Worm (Caenorhabditis elegans): Measurements from ENCODE around the gene T05G5.5.

Gene T05G5.5

DNA sequence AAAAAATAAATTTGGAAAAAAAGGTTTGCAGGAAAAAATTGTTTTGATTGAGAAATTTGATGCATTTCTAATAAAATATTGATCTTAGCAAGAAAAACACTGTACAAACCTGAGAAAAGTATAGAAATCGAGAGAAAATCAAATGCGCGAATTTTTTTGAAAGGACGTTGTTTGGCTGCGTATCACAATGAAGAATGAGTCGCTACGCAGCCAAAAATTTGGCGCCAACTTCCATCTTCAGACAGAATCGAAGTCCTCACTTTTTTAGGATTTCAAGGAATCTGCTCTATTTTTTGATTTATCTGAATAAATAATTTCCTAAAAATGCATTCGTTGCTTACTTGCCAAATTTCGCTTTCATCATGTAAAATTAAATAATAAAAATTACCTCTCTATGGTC is 4.6 kb downstream of the T05G5.5 start:
- TF ChIP-seq snpc-3.4 (tag; optimal IDR thresholded peaks at IDR 0.05) (peak; percentile 22), snpc-4 (GFP tag; optimal IDR thresholded peaks at IDR 0.05) (no peak), snpc-4 (tag; optimal IDR thresholded peaks at IDR 0.05) (peak in 2 of 4 experiments; percentile 7 to 10), dpl-1 (GFP tag; optimal IDR thresholded peaks at IDR 0.05) (peak; percentile 59), lsl-1 (GFP tag; optimal IDR thresholded peaks at IDR 0.05) (peak; percentile 65), B0035.1 (tag; optimal IDR thresholded peaks at IDR 0.05) (no peak), xnd-1 (tag; optimal IDR thresholded peaks at IDR 0.05) (peak; percentile 71), efl-1 (GFP tag; optimal IDR thresholded peaks at IDR 0.05) (peak; percentile 85), snpc-1.3 (tag; optimal IDR thresholded peaks at IDR 0.05; ENCODE audit: insufficient read depth) (peak; percentile 56), B0261.1 (tag; optimal IDR thresholded peaks at IDR 0.05) (no peak), hmg-1.2 (GFP tag; IDR thresholded peaks at IDR 0.05) (peak; percentile 75), F23B12.7 (tag; optimal IDR thresholded peaks at IDR 0.05; ENCODE audit: insufficient read depth) (peak; percentile 58), let-607 (tag; optimal IDR thresholded peaks at IDR 0.05) (no peak), madf-6 (GFP tag; IDR thresholded peaks at IDR 0.05) (peak; percentile 89), Y95B8A.8 (GFP tag; IDR thresholded peaks at IDR 0.05) (0 out of 2 replicates have a peak, but pooled peaks have one; percentile 38), ztf-6 (GFP tag; IDR thresholded peaks at IDR 0.05) (no peak), ceh-91 (GFP tag; IDR thresholded peaks at IDR 0.05) (peak; percentile 74), lin-54 (GFP tag; optimal IDR thresholded peaks at IDR 0.05) (peak; percentile 37), ccch-3 (GFP tag; optimal IDR thresholded peaks at IDR 0.05) (no peak), let-526 (GFP tag; IDR thresholded peaks at IDR 0.05) (no peak), nfyb-1 (GFP tag; IDR thresholded peaks at IDR 0.05) (no peak), F33H1.4 (GFP tag; IDR thresholded peaks at IDR 0.05) (peak; percentile 72), tbp1 (GFP tag; optimal IDR thresholded peaks at IDR 0.05) (peak; percentile 17), cebp-2 (GFP tag; IDR thresholded peaks at IDR 0.05) (no peak), unc-130 (GFP tag; optimal IDR thresholded peaks at IDR 0.05) (peak; percentile 46), madf-3 (GFP tag; IDR thresholded peaks at IDR 0.05) (peak; percentile 79; the same call in 1 of the 2 replicates), D2030.7 (GFP tag; IDR thresholded peaks at IDR 0.05) (peak; percentile 63), ztf-25 (GFP tag; IDR thresholded peaks at IDR 0.05) (no peak), dpff-1 (tag; optimal IDR thresholded peaks at IDR 0.05) (no peak), akir-1 (GFP tag; optimal IDR thresholded peaks at IDR 0.05) (no peak), F49E8.2 (tag; optimal IDR thresholded peaks at IDR 0.05; ENCODE audit: insufficient read depth) (peak; percentile 78), hsf-1 (GFP tag; IDR thresholded peaks at IDR 0.05) (0 out of 2 replicates have a peak, but pooled peaks have one; percentile 24), mcd-1 (GFP tag; IDR thresholded peaks at IDR 0.05) (no peak), somi-1 (GFP tag; optimal IDR thresholded peaks at IDR 0.05) (no peak), madf-8 (GFP tag; conservative IDR thresholded peaks at IDR 0.05) (peak; percentile 70)

DNA sequence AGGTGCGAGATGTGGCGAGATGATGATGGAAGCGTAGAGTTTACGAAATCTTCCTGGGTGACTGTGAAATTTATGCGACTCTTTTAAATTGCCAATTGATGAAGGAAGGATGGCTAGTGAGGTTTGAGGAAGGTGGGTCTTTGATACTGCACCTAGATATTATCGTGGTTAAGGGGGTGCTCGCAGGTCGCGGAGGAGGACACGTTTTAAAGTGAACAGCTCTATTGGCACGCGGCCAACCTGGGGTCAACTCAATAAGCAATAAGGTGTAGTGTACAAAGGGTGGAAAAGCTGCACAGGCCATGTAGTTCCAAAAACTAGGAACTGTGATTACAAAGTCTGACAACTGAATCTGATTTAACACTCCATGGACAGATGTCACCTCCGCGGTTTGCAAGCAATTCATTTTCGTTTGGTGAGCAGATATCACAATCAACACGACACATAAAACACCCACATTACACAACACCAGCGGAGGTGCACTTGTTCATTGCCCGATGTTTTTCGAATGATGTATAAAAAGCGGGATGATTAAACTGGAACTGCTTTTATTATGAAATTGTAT is 5.8 kb downstream of the T05G5.5 start:
- no peak for TF ChIP-seq dpff-1 (tag; optimal IDR thresholded peaks at IDR 0.05)
- TF ChIP-seq madf-3 (GFP tag; IDR thresholded peaks at IDR 0.05), result 0 out of 2 replicates have a peak, but pooled peaks have one; percentile 10
- no peak for TF ChIP-seq tbx-9 (tag; optimal IDR thresholded peaks at IDR 0.05; ENCODE audit: borderline replicate concordance)
- TF ChIP-seq tbp1 (GFP tag; optimal IDR thresholded peaks at IDR 0.05), result peak; percentile 3
- no peak for TF ChIP-seq ceh-27 (GFP tag; optimal IDR thresholded peaks at IDR 0.05)
- TF ChIP-seq F57C9.4 (tag; optimal IDR thresholded peaks at IDR 0.05), result no peak
- peak; percentile 18 for TF ChIP-seq F52B5.7 (tag; optimal IDR thresholded peaks at IDR 0.05)
- no peak for TF ChIP-seq nfyb-1 (GFP tag; IDR thresholded peaks at IDR 0.05)
- TF ChIP-seq Y95B8A.8 (GFP tag; IDR thresholded peaks at IDR 0.05), result 0 out of 2 replicates have a peak, but pooled peaks have one; percentile 9
- no peak for TF ChIP-seq ztf-3 (GFP tag; optimal IDR thresholded peaks at IDR 0.05)
- TF ChIP-seq somi-1 (GFP tag; optimal IDR thresholded peaks at IDR 0.05), result no peak
- no peak for TF ChIP-seq pha-4 (tag; optimal IDR thresholded peaks at IDR 0.05)
- TF ChIP-seq B0336.3 (GFP tag; IDR thresholded peaks at IDR 0.05), result peak; percentile 70
- TF ChIP-seq ceh-40 (GFP tag; IDR thresholded peaks at IDR 0.05), result no peak
- TF ChIP-seq F39B2.1 (GFP tag; IDR thresholded peaks at IDR 0.05), result no peak; the same call in 1 of the 2 replicates
- TF ChIP-seq lin-35 (GFP tag; optimal IDR thresholded peaks at IDR 0.05), result no peak
- 0 out of 2 replicates have a peak, but pooled peaks have one; percentile 11 for TF ChIP-seq ceh-100 (GFP tag; IDR thresholded peaks at IDR 0.05)
- TF ChIP-seq T07F8.4 (tag; optimal IDR thresholded peaks at IDR 0.05), result no peak
